Worm (Caenorhabditis elegans): ENCODE data around the gene tpra-1.

DNA sequence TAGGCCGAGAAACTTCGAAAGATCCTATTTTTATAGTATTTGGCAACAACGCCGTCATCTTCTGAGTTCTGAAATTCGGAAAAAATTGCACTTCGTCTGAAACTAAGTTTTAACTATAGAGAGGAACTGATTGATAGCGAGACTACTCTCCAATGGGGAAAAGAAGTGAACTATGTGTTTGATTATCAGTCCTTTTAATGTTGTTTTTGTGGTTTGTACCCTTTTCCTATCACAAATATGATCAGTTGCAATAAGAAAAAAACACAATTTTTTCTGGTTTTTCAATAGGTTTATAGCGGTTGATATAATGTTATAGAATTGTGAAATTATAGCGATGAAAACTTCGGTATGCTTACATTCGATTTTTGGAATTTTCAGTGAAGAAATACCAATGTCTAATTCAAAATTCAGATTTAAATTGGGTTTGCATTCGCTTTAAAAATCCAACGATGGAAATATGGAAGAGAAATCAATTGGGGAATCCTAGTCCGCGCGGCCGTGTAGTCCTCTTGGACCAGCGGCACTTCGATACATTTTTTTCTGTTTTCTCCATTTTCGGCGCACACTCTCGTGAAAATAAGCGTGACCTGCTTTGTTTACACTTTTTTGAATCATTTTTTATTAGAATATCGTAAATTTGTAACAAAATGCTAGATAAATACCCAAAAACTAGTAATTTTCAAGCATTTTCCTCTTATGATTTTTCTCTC lies 17.1 kb downstream of the tpra-1 start, which contains the start of gene C53B4.3:
- no peak for TF ChIP-seq ztf-11 (tag; optimal IDR thresholded peaks at IDR 0.05)
- no peak for TF ChIP-seq ztf-4 (tag; optimal IDR thresholded peaks at IDR 0.05)
- no peak for TF ChIP-seq lin-39 (tag; optimal IDR thresholded peaks at IDR 0.05)
- peak; percentile 39 for TF ChIP-seq nfya-1 (tag; optimal IDR thresholded peaks at IDR 0.05; ENCODE audit: insufficient read depth)
- TF ChIP-seq elt-3 (tag; optimal IDR thresholded peaks at IDR 0.05), result no peak
- peak; percentile 55 for TF ChIP-seq elt-2 (tag; optimal IDR thresholded peaks at IDR 0.05)
- no peak for TF ChIP-seq ZK546.5 (tag; optimal IDR thresholded peaks at IDR 0.05)
- peak; percentile 72 for TF ChIP-seq pha-4 (tag; optimal IDR thresholded peaks at IDR 0.05)
- TF ChIP-seq elt-1 (tag; optimal IDR thresholded peaks at IDR 0.05), result no peak

Data from whole organism, L3 larva.